Worm (Caenorhabditis elegans) whole organism, late embryonic: ENCODE data around the gene lhpp-1.

ENCODE experiments used
- ama-1 ChIP-seq: fragments of 150-350 bp; optimal IDR thresholded peaks from 2 replicates; lab custom pipeline; 2014
- nhr-11 ChIP-seq: fragments of 150-350 bp; optimal IDR thresholded peaks from 2 replicates; lab custom pipeline; 2014; ENCODE audit warnings: missing biosample characterization, missing genetic modification characterization
- pha-2 ChIP-seq: sonication (generic microtip); optimal IDR thresholded peaks from 2 replicates; lab custom pipeline; 2017; ENCODE audit warnings: mild to moderate bottlenecking, missing genetic modification characterization, missing compliant biosample characterization
- rnt-1 ChIP-seq: sonication (generic microtip); optimal IDR thresholded peaks from 2 replicates; lab custom pipeline; 2016; ENCODE audit warnings: missing genetic modification characterization, missing compliant biosample characterization
- zip-5 ChIP-seq: sonication (generic microtip); optimal IDR thresholded peaks from 2 replicates; lab custom pipeline; 2016; ENCODE audit warnings: missing genetic modification characterization, missing compliant biosample characterization

- TF ChIP-seq rnt-1 (tag; lab: Kevin White, UChicago) = no peak
- TF ChIP-seq nhr-11 (tag; lab: Kevin White, UChicago) = no peak
- no peak for TF ChIP-seq ama-1 (lab: Kevin White, UChicago)
- TF ChIP-seq pha-2 = no peak
- TF ChIP-seq zip-5 (tag; lab: Kevin White, UChicago) = no peak
Measured at ce11 chrV:12098123-12098522, 13.5 kb downstream of the lhpp-1 start, which contains the start of gene nhr-209.
